Worm (Caenorhabditis elegans): ENCODE data around the gene C05E11.6.

The C05E11.6 gene

ce11 chrX:4588462-4588861, 26.5 kb downstream of the C05E11.6 start, which contains the start of gene lnp-1:
Gene lnp-1, plus strand, starts transcription at chrX:4588762.
- TF ChIP-seq lin-15B (tag; optimal IDR thresholded peaks at IDR 0.05): no peak
- TF ChIP-seq fkh-4 (tag; optimal IDR thresholded peaks at IDR 0.05; ENCODE audit: borderline replicate concordance): no peak
- TF ChIP-seq nhr-71 (tag; optimal IDR thresholded peaks at IDR 0.05): no peak
- TF ChIP-seq egl-13 (tag; optimal IDR thresholded peaks at IDR 0.05): no peak
- no peak for TF ChIP-seq unc-130 (tag; optimal IDR thresholded peaks at IDR 0.05)
- TF ChIP-seq unc-62 (GFP tag; optimal IDR thresholded peaks at IDR 0.05): no peak
- TF ChIP-seq jun-1 (tag; optimal IDR thresholded peaks at IDR 0.05): no peak
- no peak for TF ChIP-seq ceh-8 (GFP tag; optimal IDR thresholded peaks at IDR 0.05)
- TF ChIP-seq dpl-1 (GFP tag; optimal IDR thresholded peaks at IDR 0.05): no peak
- no peak for TF ChIP-seq pag-3 (tag; optimal IDR thresholded peaks at IDR 0.05; ENCODE audit: borderline replicate concordance, insufficient read depth)
- no peak for TF ChIP-seq lin-13 (GFP tag; optimal IDR thresholded peaks at IDR 0.05)
- TF ChIP-seq ceh-63 (GFP tag; optimal IDR thresholded peaks at IDR 0.05): no peak
- no peak for TF ChIP-seq nhr-11 (tag; optimal IDR thresholded peaks at IDR 0.05)
- no peak for TF ChIP-seq pax-3 (tag; optimal IDR thresholded peaks at IDR 0.05)

- no peak for TF ChIP-seq nhr-19 (GFP tag; conservative IDR thresholded peaks at IDR 0.05)
- no peak for TF ChIP-seq nhr-11 (tag; optimal IDR thresholded peaks at IDR 0.05)
- TF ChIP-seq sptf-1 (tag; optimal IDR thresholded peaks at IDR 0.05): no peak
- TF ChIP-seq fos-1 (tag; optimal IDR thresholded peaks at IDR 0.05): no peak
- no peak for TF ChIP-seq isw-1 (GFP tag; IDR thresholded peaks at IDR 0.05)
- TF ChIP-seq ceh-90 (tag; optimal IDR thresholded peaks at IDR 0.05): no peak
- no peak for TF ChIP-seq unc-98 (GFP tag; IDR thresholded peaks at IDR 0.05)
- TF ChIP-seq Y116A8C.19 (tag; optimal IDR thresholded peaks at IDR 0.05; ENCODE audit: borderline replicate concordance): no peak
- TF ChIP-seq lin-14 (GFP tag; optimal IDR thresholded peaks at IDR 0.05): no peak
- TF ChIP-seq nhr-77 (tag; optimal IDR thresholded peaks at IDR 0.05): no peak
- no peak for TF ChIP-seq lsy-2 (tag; optimal IDR thresholded peaks at IDR 0.05)
- TF ChIP-seq nhr-90 (tag; optimal IDR thresholded peaks at IDR 0.05; ENCODE audit: poor library complexity): no peak
- no peak for TF ChIP-seq efl-3 (GFP tag; optimal IDR thresholded peaks at IDR 0.05)
- TF ChIP-seq C34B4.2 (tag; optimal IDR thresholded peaks at IDR 0.05): no peak
- no peak for TF ChIP-seq sox-4 (tag; optimal IDR thresholded peaks at IDR 0.05)
- TF ChIP-seq alr-1 (tag; optimal IDR thresholded peaks at IDR 0.05; ENCODE audit: borderline replicate concordance): no peak
- no peak for TF ChIP-seq mab-9 (GFP tag; IDR thresholded peaks at IDR 0.05)
- no peak for TF ChIP-seq fkh-10 (GFP tag; optimal IDR thresholded peaks at IDR 0.05)
- TF ChIP-seq pag-3 (tag; optimal IDR thresholded peaks at IDR 0.05; ENCODE audit: borderline replicate concordance, insufficient read depth): no peak
These were observed 30.3 kb downstream of the C05E11.6 start, which contains the start of gene flp-12 for ce11 chrX:4592250-4592649. Gene flp-12, minus strand, starts transcription at chrX:4592350.

ce11 chrX:4597419-4597818, 35.5 kb downstream of the C05E11.6 start:
- TF ChIP-seq efl-1 (optimal IDR thresholded peaks at IDR 0.05) (no peak), efl-1 (GFP tag; optimal IDR thresholded peaks at IDR 0.05 in 1 of 2) (peak in 1 of 2 experiments; percentile 54), blmp-1 (tag; optimal IDR thresholded peaks at IDR 0.05) (no peak)

- TF ChIP-seq rnt-1 (tag; optimal IDR thresholded peaks at IDR 0.05) (no peak), efl-1 (optimal IDR thresholded peaks at IDR 0.05) (no peak), efl-1 (GFP tag; optimal IDR thresholded peaks at IDR 0.05 in 1 of 2) (peak in 1 of 2 experiments; percentile 72)
These were observed 37.6 kb downstream of the C05E11.6 start for ce11 chrX:4599526-4599925.

ce11 chrX:4600987-4601386, 39.0 kb downstream of the C05E11.6 start:
- no peak for TF ChIP-seq nhr-19 (GFP tag; conservative IDR thresholded peaks at IDR 0.05)
- TF ChIP-seq alr-1 (tag; optimal IDR thresholded peaks at IDR 0.05; ENCODE audit: borderline replicate concordance): no peak
- TF ChIP-seq vab-15 (tag; optimal IDR thresholded peaks at IDR 0.05): no peak
- TF ChIP-seq lin-13 (GFP tag; optimal IDR thresholded peaks at IDR 0.05): no peak
- TF ChIP-seq mdl-1 (tag; optimal IDR thresholded peaks at IDR 0.05): no peak
- TF ChIP-seq hpl-2 (GFP tag; optimal IDR thresholded peaks at IDR 0.05): no peak
- no peak for TF ChIP-seq unc-98 (GFP tag; IDR thresholded peaks at IDR 0.05)
